Worm (Caenorhabditis elegans): ENCODE results near the gene F38A1.9.

F38A1.9 gene

DNA sequence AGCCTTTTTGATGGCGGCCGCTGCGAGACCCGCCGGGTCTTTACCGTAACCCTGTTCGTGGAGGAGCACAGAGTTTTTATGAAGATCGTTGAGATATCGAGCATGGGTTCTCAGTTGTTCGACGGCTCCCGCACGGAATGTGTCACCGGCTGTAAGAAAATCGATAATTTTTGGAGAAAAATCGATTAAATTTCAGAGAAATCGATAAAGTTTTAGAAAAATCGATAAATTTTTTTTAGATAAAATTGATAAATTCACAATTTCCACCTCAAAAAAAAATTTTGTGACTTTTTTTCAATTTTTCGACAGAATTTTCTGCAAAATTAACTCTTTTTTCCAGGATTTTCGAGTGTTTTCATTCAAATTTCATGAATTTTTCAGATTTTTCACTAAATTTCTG is 10.4 kb downstream of the F38A1.9 start:
- TF ChIP-seq efl-1 (optimal IDR thresholded peaks at IDR 0.05) (no peak), efl-1 (GFP tag; optimal IDR thresholded peaks at IDR 0.05 in 1 of 2) (peak in 1 of 2 experiments; percentile 22), unc-98 (GFP tag; IDR thresholded peaks at IDR 0.05) (no peak), nhr-12 (tag; optimal IDR thresholded peaks at IDR 0.05) (no peak), nhr-90 (tag; optimal IDR thresholded peaks at IDR 0.05; ENCODE audit: poor library complexity) (no peak), hpl-2 (GFP tag; optimal IDR thresholded peaks at IDR 0.05) (no peak)

DNA sequence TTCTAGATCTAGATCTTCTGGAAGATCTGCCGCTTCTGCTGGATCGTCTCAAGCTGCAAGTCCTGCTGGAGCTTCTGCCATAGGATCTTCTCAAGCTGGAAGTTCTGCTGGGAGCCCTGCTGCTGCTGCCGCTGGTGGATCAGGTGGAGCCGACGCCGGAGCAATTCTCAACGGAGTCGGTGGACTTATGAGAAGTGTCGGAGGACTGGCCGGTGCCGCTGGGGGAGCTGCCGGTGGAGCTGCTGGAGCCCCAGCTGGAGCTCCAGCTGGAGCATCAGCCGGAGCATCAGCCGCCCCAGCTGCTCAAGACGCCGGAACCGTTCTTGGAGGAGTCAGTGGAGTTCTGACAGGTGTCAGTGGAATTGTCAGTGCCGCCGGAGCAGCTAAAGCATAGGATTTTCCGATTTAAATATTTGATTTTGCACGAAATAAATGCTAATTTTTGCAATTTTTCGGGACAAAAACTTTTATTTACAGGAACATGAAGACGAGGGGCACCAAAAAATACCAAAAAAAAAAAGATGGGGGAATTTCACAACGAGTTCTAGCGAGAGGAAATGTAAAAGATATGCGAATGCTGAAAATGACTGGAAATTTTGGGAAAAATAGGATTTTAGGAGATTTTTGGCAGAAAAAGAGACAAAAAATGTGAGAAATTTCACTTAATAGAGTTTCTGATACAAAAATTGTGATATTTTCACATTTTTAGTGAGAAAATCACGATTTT is 12.6 kb downstream of the F38A1.9 start:
- peak; percentile 74 for TF ChIP-seq ceh-8 (GFP tag; optimal IDR thresholded peaks at IDR 0.05)
- no peak for TF ChIP-seq efl-3 (GFP tag; optimal IDR thresholded peaks at IDR 0.05)
- TF ChIP-seq grh-1 (GFP tag; IDR thresholded peaks at IDR 0.05) = no peak
- no peak for TF ChIP-seq fkh-10 (GFP tag; optimal IDR thresholded peaks at IDR 0.05)

DNA sequence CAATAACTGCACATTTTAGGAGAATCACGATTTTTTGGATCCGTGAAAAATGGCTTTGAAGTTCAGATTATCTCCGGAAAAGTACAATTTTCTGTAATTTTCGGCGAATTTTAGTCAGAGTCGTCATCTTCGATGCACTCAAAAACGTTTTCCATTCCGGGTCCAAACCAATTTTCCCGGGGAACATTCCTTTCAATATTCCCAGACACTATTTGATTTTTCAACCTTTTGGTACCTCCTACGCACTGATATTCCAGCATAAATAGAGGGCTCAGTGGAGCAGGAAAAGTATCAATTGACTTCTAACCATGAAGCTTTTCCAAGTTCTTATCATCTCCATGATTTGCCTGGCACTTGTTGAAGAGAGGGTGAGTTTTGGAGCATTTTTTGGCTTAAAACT is 13.6 kb downstream of the F38A1.9 start, which contains the start of gene W09G12.6:
W09G12.6 (plus strand) TSS at position 301 of the 400 bp plus-strand sequence.
- TF ChIP-seq nhr-20 (tag; optimal IDR thresholded peaks at IDR 0.05) (no peak), ceh-88 (GFP tag; IDR thresholded peaks at IDR 0.05) (no peak), ceh-8 (GFP tag; optimal IDR thresholded peaks at IDR 0.05) (no peak), mab-9 (GFP tag; IDR thresholded peaks at IDR 0.05) (no peak), C04F5.9 (tag; optimal IDR thresholded peaks at IDR 0.05) (no peak), nhr-90 (tag; optimal IDR thresholded peaks at IDR 0.05; ENCODE audit: poor library complexity) (no peak), lsy-2 (tag; optimal IDR thresholded peaks at IDR 0.05) (no peak), ceh-63 (GFP tag; optimal IDR thresholded peaks at IDR 0.05) (no peak), unc-62 (GFP tag; optimal IDR thresholded peaks at IDR 0.05) (no peak), ceh-90 (tag; optimal IDR thresholded peaks at IDR 0.05) (no peak), swsn-7 (tag; optimal IDR thresholded peaks at IDR 0.05) (no peak), hlh-17 (GFP tag; optimal IDR thresholded peaks at IDR 0.05; ENCODE audit: borderline replicate concordance) (no peak), tbx-2 (tag; optimal IDR thresholded peaks at IDR 0.05) (no peak), tlp-1 (tag; optimal IDR thresholded peaks at IDR 0.05) (no peak)

- TF ChIP-seq sox-4 (tag; optimal IDR thresholded peaks at IDR 0.05) = no peak
- TF ChIP-seq efl-1 (optimal IDR thresholded peaks at IDR 0.05) = no peak
- TF ChIP-seq efl-1 (GFP tag; optimal IDR thresholded peaks at IDR 0.05 in 1 of 2) = peak in 1 of 2 experiments; percentile 7
- TF ChIP-seq mdl-1 (tag; optimal IDR thresholded peaks at IDR 0.05) = no peak
- TF ChIP-seq unc-130 (tag; optimal IDR thresholded peaks at IDR 0.05) = no peak
- TF ChIP-seq lin-39 (tag; optimal IDR thresholded peaks at IDR 0.05) = no peak
- no peak for TF ChIP-seq egl-13 (tag; optimal IDR thresholded peaks at IDR 0.05)
- no peak for TF ChIP-seq F16B12.6 (tag; optimal IDR thresholded peaks at IDR 0.05)
- TF ChIP-seq elt-2 (tag; optimal IDR thresholded peaks at IDR 0.05) = peak; percentile 91
- TF ChIP-seq dsc-1 (tag; optimal IDR thresholded peaks at IDR 0.05) = no peak
- TF ChIP-seq nhr-85 (tag) = no peak
- TF ChIP-seq blmp-1 (tag; optimal IDR thresholded peaks at IDR 0.05) = no peak
- TF ChIP-seq dpl-1 (GFP tag; optimal IDR thresholded peaks at IDR 0.05) = no peak
- TF ChIP-seq nhr-20 (tag; optimal IDR thresholded peaks at IDR 0.05) = peak; percentile 29
- TF ChIP-seq ceh-88 (GFP tag; IDR thresholded peaks at IDR 0.05) = no peak
- no peak for TF ChIP-seq fkh-10 (GFP tag; optimal IDR thresholded peaks at IDR 0.05)
- TF ChIP-seq zip-4 (GFP tag; optimal IDR thresholded peaks at IDR 0.05) = no peak
- no peak for TF ChIP-seq nhr-84 (tag; optimal IDR thresholded peaks at IDR 0.05)
Observed at ce11 chrIV:1228675-1229130, 16.4 kb downstream of the F38A1.9 start, which contains the start of gene W09G12.7. Gene W09G12.7 (plus strand): TSS chrIV:1229080.

Measured in whole organism, L1 larva.